Worm (Caenorhabditis elegans) whole organism, mixed stage, embryonic: ENCODE results near the gene Y17D7C.1.

Experiments
- bed-3 ChIP-seq: fragments of 200-800 bp; sonication (Bioruptor generic); optimal IDR thresholded peaks from 3 replicates; lab custom pipeline; 2018; ENCODE audit warnings: mild to moderate bottlenecking, missing genetic modification characterization, moderate library complexity, missing compliant biosample characterization
- unc-62 ChIP-seq: fragments of 150-350 bp; optimal IDR thresholded peaks from 2 replicates; lab custom pipeline; 2014; ENCODE audit warnings: missing biosample characterization, missing genetic modification reagents, missing genetic modification characterization

ce11 chrV:18674367-18674766 is 32.0 kb upstream of the Y17D7C.1 start:
- TF ChIP-seq bed-3 (no peak), unc-62 (GFP tag; lab: Kevin White, UChicago) (no peak)
